Worm (Caenorhabditis elegans): Measurements from ENCODE around the gene lron-14.

The lron-14 gene

DNA sequence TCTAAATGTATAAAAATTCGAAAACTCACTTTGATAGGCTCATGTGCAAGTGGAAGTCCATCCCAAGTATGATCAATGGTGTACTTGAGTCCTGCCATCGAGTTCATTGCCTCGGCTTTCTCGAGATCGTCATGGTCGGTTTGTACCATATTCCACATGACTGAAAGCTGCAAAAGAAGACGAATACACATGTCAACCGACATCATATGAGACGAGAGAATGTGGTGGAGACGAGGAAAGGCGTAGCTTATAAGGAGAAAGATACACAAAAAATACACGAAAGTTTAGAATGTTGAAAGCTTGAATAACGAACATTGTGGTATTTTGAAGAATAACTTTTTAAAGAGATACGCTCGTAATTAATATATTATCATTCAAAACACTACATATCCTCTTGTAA lies 53.6 kb downstream of the lron-14 start, which contains the start of gene C33A12.3:
C33A12.3 (minus strand) TSS at position 167 of the 400 bp plus-strand sequence.
- TF ChIP-seq hlh-30 (tag; optimal IDR thresholded peaks at IDR 0.05; ENCODE audit: insufficient read depth) (peak; percentile 58), hif-1 (tag; optimal IDR thresholded peaks at IDR 0.05) (no peak)

DNA sequence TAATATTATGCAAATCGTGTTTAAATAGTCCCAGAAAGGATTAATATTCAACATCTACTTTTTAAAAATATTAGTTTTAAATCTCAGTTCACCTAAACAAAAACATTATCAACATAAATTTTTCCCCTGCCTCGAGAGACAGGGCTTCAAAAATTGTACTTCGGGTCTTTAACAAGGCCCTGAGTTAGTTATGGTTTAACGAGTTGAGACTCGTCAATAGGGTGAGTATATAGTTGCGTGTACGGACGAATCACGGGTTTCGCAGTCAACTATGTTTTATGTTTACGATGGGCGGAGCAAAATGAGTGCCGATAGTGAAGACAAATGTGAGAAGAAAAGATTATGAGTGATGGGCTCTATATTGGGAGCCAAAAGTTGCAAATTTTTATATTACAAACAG lies 54.8 kb downstream of the lron-14 start:
- TF ChIP-seq ZK546.5 (tag; optimal IDR thresholded peaks at IDR 0.05) (no peak), mes-2 (tag; optimal IDR thresholded peaks at IDR 0.05; ENCODE audit: poor library complexity, severe bottlenecking) (peak; percentile 54), T20F7.1 (GFP tag; optimal IDR thresholded peaks at IDR 0.05) (no peak), daf-16 (GFP tag; optimal IDR thresholded peaks at IDR 0.05) (no peak), daf-16 (tag; optimal IDR thresholded peaks at IDR 0.05) (peak; percentile 85), sdz-12 (GFP tag; optimal IDR thresholded peaks at IDR 0.05) (no peak), lin-38 (GFP tag; IDR thresholded peaks at IDR 0.05) (peak; percentile 2; the same call in 1 of the 2 replicates), snpc-1.2 (GFP tag; IDR thresholded peaks at IDR 0.05) (0 out of 2 replicates have a peak, but pooled peaks have one; percentile 6), hlh-11 (tag; optimal IDR thresholded peaks at IDR 0.05) (peak; percentile 19), nhr-102 (tag; optimal IDR thresholded peaks at IDR 0.05) (peak; percentile 36), Y105C5A.15 (GFP tag; IDR thresholded peaks at IDR 0.05) (no peak), pqm-1 (tag; optimal IDR thresholded peaks at IDR 0.05) (peak; percentile 8), php-3 (GFP tag; IDR thresholded peaks at IDR 0.05) (peak; percentile 43; the same call in 1 of the 2 replicates), madf-9 (GFP tag; conservative IDR thresholded peaks at IDR 0.05) (no peak), dmd-9 (GFP tag; IDR thresholded peaks at IDR 0.05) (no peak), ceh-28 (tag; optimal IDR thresholded peaks at IDR 0.05) (no peak), aha-1 (tag) (peak; percentile 99)

DNA sequence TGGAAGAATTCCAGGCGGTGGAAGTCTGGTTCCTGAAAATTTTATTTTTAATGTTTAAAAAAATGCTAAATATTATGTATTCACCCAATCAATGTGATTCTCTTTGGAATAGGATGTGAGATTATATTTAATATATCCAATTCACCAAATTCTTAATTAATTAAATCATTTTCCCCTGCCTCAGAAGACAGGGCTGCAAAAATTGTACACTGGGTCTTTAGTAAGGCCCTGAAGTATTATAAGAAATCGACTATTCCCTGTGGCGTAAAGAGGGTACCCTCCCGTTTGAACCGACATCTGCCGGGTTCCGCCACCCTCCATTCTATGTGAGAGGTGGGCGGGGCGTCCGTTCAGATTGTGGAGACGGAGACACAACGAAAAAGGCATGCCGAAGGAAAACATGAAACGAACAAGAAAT lies 55.2 kb downstream of the lron-14 start:
- TF ChIP-seq tag-97 (GFP tag; IDR thresholded peaks at IDR 0.05) (no peak), tra-1 (GFP tag; IDR thresholded peaks at IDR 0.05) (0 out of 2 replicates have a peak, but pooled peaks have one; percentile 17), gei-8 (GFP tag; optimal IDR thresholded peaks at IDR 0.05) (no peak), ztf-7 (tag; optimal IDR thresholded peaks at IDR 0.05) (peak; percentile 19), mep-1 (tag; optimal IDR thresholded peaks at IDR 0.05) (peak; percentile 90), mdl-1 (tag; optimal IDR thresholded peaks at IDR 0.05) (peak in 1 of 2 experiments; percentile 71), aly-2 (tag; optimal IDR thresholded peaks at IDR 0.05) (no peak), sdz-12 (GFP tag; optimal IDR thresholded peaks at IDR 0.05) (peak; percentile 75), spr-3 (GFP tag; optimal IDR thresholded peaks at IDR 0.05) (peak; percentile 59), nhr-10 (tag; optimal IDR thresholded peaks at IDR 0.05) (peak; percentile 37), F10B5.3 (tag; optimal IDR thresholded peaks at IDR 0.05) (peak; percentile 86), F49E8.2 (tag; optimal IDR thresholded peaks at IDR 0.05; ENCODE audit: borderline replicate concordance) (peak; percentile 62), lin-29 (GFP tag; IDR thresholded peaks at IDR 0.05) (no peak), zip-2 (tag; optimal IDR thresholded peaks at IDR 0.05) (peak; percentile 39), egl-43 (GFP tag; IDR thresholded peaks at IDR 0.05) (no peak), hif-1 (tag; optimal IDR thresholded peaks at IDR 0.05) (peak in 1 of 2 experiments; percentile 48), nhr-11 (tag; optimal IDR thresholded peaks at IDR 0.05) (no peak), spr-1 (tag; optimal IDR thresholded peaks at IDR 0.05) (peak; percentile 27), Y48G9A.11 (GFP tag; IDR thresholded peaks at IDR 0.05) (peak; percentile 68; the same call in 1 of the 2 replicates), madf-9 (GFP tag; conservative IDR thresholded peaks at IDR 0.05) (0 out of 2 replicates have a peak, but pooled peaks have one; percentile 40), zfp-2 (tag; optimal IDR thresholded peaks at IDR 0.05) (no peak), aha-1 (tag) (no peak), R02D3.7 (tag; optimal IDR thresholded peaks at IDR 0.05) (no peak), lin-38 (GFP tag; IDR thresholded peaks at IDR 0.05) (peak; percentile 76), daf-8 (GFP tag; IDR thresholded peaks at IDR 0.05) (no peak), ZK546.5 (tag; optimal IDR thresholded peaks at IDR 0.05) (no peak), F37D6.2 (tag; optimal IDR thresholded peaks at IDR 0.05) (peak; percentile 53), ceh-28 (tag; optimal IDR thresholded peaks at IDR 0.05) (no peak), nhr-25 (tag; optimal IDR thresholded peaks at IDR 0.05; ENCODE audit: borderline replicate concordance, insufficient read depth) (peak; percentile 17), lin-1 (GFP tag; IDR thresholded peaks at IDR 0.05) (no peak), ceh-32 (tag; optimal IDR thresholded peaks at IDR 0.05; ENCODE audit: poor library complexity) (peak; percentile 46), lin-15B (tag; optimal IDR thresholded peaks at IDR 0.05) (no peak), lim-7 (GFP tag; IDR thresholded peaks at IDR 0.05) (0 out of 2 replicates have a peak, but pooled peaks have one; percentile 26), nhr-28 (tag; optimal IDR thresholded peaks at IDR 0.05) (no peak)
